Fruit fly (Drosophila melanogaster): ENCODE measurements around the gene CG12594.

Gene CG12594

DNA sequence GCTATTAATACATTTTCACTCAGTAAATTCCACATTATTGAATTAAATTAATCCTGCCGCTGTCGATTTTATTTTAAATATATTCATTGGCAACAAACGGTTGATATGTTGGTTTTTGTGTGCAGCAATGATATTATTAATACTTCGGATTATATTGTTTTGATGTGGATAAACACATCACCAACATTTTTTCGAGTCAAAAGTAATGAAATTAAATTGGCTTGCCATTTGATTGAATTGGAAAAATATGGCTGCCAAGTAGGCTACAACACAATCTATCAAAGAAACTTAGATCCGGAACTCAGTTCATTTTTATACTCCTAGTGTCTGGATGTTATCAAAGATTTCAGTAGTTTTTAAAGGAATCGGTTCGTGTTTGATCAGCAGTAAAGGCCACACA, 21.2 kb upstream of the CG12594 start, which contains the start of gene CG14718:
Gene CG14718, plus strand, starts transcription at position 301 of the 400 bp plus-strand sequence.
- no peak for TF ChIP-seq CG17801 (GFP tag; optimal IDR thresholded peaks at IDR 0.05; ENCODE audit: partially characterized antibody)

DNA sequence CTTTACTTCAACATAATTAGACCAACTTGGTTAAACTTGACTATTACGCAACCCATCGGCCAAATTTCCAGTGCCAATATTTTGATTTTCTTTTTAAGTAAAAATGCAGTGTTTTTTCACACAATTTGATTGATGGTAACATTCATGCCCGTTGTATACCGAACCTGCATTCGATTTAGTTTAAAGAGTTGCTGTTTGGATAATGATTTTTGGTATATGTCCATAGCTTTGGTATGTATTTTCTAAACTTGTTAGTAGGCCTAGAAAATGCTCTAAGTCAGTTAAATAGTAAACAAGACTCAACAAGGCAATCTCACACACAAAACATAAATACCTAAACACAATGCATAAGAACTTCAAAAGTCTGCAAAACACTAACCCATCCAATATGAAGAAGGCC, 17.8 kb upstream of the CG12594 start, which contains the start of gene I-t:
Gene I-t, plus strand, starts transcription at position 301 of the 400 bp plus-strand sequence.
- no peak for TF ChIP-seq CG17801 (GFP tag; optimal IDR thresholded peaks at IDR 0.05; ENCODE audit: partially characterized antibody)

DNA sequence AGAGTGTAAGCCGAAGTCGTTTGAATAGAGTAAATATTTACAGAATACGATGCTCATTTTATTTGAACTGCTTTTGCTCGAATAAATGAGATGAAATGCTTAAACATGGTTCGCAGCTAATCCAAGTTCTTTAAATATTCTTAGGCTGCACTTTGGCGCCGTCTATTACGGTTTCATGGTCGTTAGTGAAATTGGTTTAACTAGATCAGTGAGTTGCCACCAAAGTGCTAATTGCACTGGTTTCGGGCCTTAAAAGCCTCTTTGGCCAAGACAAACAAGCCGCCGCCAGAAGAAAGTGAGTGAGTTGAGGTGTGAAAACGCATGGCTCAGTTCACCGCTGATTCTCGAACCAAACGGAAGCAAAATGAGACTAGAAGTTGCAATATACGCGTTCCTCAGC, 10.2 kb upstream of the CG12594 start, which contains the start of gene CG14720:
Gene CG14720, plus strand, starts transcription at position 301 of the 400 bp plus-strand sequence.
- TF ChIP-seq CG17801 (GFP tag; optimal IDR thresholded peaks at IDR 0.05; ENCODE audit: partially characterized antibody) = no peak

DNA sequence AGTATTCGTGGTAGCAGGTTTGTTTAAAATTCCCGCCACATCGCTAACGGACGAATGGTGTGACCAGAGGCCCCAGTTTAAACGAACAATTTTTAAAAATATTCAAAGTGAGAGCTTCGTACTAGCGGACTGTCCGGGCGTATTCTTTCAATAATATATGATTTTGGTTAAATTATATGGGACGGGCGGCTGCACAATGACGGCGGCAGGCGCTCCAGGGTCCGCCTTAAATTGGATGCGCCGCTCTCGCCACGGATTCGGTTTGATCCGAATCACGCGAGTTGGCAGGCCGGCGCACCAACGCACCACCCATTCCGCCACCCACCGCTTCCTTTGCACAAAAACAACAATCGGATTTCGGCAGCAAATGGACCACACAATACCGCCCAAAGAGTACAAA, 13.8 kb downstream of the CG12594 start, which contains the start of gene CG14721:
Gene CG14721, plus strand, starts transcription at position 111 of the 400 bp plus-strand sequence.
- no peak for TF ChIP-seq CG17801 (GFP tag; optimal IDR thresholded peaks at IDR 0.05; ENCODE audit: partially characterized antibody)

DNA sequence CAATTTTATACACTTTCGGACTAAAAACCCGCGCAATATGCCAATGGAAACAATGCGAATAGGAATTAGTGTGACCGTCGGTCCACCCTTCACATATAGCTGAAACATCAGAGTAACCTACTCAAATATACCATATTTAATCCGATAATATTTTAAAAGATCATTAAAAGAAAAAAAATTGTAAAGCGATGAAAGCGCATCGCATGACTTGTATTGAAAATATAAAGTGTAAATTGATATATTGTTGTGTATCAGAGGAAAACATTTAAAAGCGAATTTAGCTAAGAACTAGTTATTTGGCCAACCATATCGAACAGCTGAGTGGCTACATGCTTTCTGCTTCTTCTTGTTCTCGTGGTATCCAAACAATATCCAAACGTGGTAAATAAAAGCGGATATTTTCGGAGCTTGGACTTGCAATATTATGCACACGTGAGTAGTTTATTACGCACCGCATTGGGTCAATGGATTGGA, 20.2 kb downstream of the CG12594 start, which contains the start of the genes Blm and CG14722:
Gene Blm, minus strand, starts transcription at position 54 of the 474 bp plus-strand sequence.
Gene CG14722, plus strand, starts transcription at position 161 of the 474 bp plus-strand sequence.
- TF ChIP-seq CG17801 (GFP tag; optimal IDR thresholded peaks at IDR 0.05; ENCODE audit: partially characterized antibody) = no peak

DNA sequence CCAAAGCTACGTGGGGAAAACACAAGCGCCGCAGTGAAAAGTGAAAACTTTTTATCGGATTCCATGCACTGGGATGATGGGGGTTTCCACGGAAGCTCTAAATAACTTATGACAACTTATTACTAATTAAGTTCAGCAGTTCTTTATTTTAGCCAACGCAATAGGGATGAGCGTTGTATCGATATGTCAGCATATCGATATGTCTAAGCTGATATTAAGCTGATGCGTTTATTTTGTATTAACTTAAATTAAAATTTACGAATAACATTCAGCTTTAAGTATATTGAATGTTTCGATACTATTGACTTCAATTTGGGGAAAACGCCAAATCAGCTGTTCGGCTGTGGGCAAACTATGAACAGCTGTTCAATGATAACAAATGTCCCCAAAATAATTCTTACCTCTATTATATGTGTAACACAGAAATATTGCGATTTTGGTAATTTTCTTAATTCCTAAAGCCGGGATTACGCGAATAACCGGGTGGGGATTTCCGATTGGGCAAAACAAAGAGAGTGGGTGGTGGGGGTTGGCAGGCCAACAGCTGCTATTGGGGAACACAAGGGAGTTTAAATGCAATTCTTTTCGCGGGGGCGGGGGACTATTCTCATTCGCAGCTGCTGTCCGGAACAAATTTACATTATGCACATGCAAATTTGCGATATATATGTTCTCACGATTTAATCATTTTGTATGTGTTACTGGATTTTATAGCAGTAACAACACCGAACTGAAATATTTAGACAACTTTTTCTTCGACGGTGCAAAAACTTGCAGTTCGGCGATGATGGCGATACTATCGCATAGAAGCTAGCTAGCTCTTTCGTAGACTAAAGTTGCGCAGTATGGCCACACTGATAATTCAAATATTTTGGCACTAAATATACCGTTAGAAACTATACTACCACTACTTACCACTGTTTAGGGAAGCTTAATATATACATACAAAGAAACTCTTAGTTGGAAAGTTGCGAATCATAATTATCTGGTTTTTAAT, 28.1 kb downstream of the CG12594 start, which contains the start of gene CG6923:
Gene CG6923, minus strand, starts transcription at position 733 of the 997 bp plus-strand sequence.
- TF ChIP-seq CG17801 (GFP tag; optimal IDR thresholded peaks at IDR 0.05; ENCODE audit: partially characterized antibody) = peak; percentile 35

DNA sequence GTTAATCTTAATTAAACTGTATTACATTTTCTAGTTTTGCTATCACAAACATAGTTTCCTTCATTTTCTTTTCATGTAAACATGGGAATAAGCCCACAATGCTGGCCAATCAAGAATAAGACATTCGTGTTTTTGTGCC, 28.6 kb downstream of the CG12594 start, which contains the start of gene CG43062:
Gene CG43062, plus strand, starts transcription at position 40 of the 139 bp plus-strand sequence.
- TF ChIP-seq CG17801 (GFP tag; optimal IDR thresholded peaks at IDR 0.05; ENCODE audit: partially characterized antibody) = no peak

DNA sequence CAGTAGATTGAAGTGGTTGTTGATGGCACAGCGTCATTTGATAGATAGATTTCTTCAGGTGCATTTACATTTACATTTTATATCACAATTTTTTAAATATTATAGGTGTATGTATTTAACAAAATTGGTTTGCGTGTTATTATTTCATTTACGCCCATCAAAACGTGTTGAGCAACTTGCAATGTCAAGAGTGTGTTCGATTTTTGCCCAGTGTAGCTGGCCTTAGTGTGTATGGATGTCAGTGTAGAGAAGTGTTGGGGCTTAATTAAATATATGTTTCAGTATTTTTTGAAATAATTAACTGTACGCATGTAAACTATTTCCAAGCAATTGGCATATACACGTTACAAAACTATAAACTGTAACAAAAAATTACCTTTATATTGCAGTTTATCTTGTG, 30.2 kb downstream of the CG12594 start:
- TF ChIP-seq CG17801 (GFP tag; optimal IDR thresholded peaks at IDR 0.05; ENCODE audit: partially characterized antibody) = no peak

DNA sequence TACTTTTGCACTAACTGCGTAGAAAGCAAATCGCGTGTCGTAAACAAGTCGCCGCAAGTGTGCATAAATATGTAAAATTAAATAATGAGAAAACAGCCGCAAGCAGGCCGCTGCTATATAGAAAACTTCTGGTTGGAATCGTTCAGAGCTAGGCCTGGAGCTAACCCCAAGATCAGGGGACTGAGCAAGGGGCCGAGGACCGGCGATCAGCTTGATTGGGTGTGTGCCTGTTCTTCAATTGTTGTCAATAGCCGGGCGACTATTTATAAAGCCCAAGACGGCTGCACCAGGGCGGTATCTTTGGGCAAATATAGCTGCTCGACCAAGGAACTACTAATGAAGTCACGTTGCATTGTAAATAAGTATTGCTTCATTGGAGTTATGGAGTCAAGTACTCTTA, 35.2 kb downstream of the CG12594 start:
- TF ChIP-seq CG17801 (GFP tag; optimal IDR thresholded peaks at IDR 0.05; ENCODE audit: partially characterized antibody) = no peak

DNA sequence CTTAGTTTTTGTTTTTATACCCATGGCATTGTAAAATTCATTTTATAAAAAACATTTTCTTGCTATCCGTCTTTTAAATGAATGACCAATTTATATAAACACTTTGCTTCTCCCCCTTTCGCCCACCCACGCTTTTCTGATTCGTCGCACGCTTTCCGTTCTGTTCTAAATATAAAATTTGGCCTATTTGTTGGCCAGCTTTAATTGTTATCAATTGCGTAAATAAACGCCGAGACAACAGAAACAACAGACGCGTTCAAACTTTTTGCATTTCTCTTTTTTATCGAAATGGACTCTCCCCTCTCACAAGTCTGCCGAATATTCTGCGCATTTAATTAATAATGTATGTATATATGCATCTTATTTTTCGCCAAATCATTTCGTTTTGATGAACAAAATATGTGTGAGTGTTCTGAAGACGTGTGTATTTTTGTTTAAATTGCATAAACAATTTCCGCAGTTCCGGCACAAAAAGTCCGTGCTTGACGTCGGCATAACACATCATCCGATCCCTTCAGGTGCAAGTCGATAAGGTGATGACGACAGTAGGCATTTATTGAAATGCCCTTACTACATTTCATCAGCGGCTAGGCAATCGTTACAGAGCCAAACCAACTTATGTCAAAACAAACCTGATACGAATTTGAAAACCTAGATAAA, 35.8 kb downstream of the CG12594 start:
- no peak for TF ChIP-seq CG17801 (GFP tag; optimal IDR thresholded peaks at IDR 0.05; ENCODE audit: partially characterized antibody)

DNA sequence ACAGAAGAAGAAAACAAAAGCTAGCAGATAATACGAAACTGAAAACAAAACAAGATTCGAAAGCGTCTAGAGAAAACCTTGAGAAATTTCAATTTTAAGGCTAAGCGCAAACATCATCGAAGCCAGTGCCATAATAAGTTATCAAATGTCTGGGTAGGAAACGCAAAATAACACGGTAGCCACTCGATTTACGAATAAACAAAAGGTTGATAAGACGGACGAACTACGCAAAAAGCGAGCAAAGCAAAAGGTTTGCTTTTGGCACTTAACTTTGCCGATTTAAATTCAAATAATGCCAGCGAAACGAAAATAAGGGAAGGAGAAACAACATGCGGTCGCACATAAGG, 36.6 kb downstream of the CG12594 start:
- no peak for TF ChIP-seq CG17801 (GFP tag; optimal IDR thresholded peaks at IDR 0.05; ENCODE audit: partially characterized antibody)

DNA sequence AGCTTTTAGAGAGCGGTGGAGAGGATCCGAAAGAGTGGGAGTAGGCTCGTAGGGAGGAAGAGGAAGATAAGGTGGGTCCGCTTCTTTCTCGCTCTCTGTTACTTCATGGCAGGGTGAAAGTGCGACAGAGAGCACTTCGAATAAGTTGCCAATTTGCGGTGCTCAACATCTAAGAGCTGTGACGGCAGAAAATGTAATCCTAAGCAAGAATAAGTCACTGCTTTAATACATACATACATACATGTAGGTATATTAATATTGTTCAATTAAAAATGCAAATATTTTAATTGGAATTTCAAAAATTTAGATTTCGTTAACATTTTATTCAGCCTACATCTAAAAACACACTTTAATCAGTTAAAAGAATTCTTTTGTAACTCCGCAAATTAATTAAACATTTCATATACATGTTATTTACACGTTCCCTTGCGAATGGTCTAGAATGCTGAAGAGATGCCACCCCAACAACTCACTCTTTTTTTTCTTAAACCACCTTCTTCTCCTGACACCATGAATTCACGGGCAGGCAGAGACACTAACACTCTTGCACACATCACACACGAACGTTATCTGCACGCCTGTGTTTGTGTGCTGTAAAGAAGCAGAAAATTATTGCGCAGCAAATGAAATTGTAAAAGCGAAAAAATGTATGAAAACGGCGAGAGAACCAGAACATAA, 37.1 kb downstream of the CG12594 start:
- no peak for TF ChIP-seq CG17801 (GFP tag; optimal IDR thresholded peaks at IDR 0.05; ENCODE audit: partially characterized antibody)

DNA sequence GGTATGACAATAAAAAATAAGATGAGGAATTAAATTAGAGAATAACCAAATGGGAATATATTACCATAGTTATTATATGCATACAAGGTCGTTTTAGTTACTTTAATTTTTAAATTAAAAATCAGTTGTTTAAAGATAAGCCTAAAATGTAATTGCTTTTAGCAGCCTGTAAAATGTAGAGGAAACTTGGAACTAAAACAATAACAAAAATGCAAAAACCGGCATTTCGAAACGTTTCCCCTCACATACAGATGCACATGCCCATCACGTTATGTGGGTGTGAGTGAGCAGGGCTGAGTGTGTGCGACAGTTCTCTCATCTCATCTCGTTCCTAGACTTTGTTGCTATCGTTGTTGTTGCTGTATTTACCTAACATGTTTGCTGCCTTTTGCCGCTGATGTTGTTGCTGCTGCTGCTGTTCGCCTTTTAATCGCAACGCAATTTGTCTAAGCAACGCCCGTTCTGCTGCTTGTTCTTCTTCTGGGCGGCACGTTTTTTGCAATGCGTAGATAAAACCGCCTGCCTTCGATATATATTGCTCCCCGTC, 37.7 kb downstream of the CG12594 start:
- TF ChIP-seq CG17801 (GFP tag; optimal IDR thresholded peaks at IDR 0.05; ENCODE audit: partially characterized antibody) = no peak

DNA sequence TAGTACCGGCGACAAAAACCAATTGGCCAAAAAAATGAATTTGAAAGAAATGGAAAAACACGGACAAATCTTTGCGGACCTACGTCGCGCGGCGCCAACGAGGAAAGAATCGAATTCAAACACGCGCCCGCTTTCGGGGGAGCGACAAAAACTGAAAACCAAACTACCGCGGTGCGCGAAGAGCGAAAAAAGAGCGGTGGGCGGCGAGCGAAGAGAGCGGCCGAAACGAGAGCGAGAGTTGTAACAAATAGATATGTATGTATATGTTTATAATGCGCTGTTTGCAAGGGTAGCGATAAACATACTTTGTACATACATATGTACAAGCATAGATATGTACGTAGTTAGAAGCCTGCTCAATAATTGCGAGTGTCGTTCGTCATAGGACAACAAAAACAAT, 38.4 kb downstream of the CG12594 start:
- TF ChIP-seq CG17801 (GFP tag; optimal IDR thresholded peaks at IDR 0.05; ENCODE audit: partially characterized antibody) = peak; percentile 56
